Fruit fly (Drosophila melanogaster) whole organism, embryonic: ENCODE results near the gene CG12056.

Source experiments
- Abd-B ChIP-seq: fragments of 200-800 bp; sonication (Bioruptor generic); optimal IDR thresholded peaks from 2 replicates; lab custom pipeline; 2018; ENCODE audit warnings: missing biosample characterization, mild to moderate bottlenecking, missing genetic modification characterization, moderate library complexity
- Aef1 ChIP-seq: fragments of 200-800 bp; sonication (Bioruptor generic); IDR thresholded peaks from 3 replicates; pipeline ENCODE4 v1.3.6; 2022; ENCODE audit warnings: missing biosample characterization, missing genetic modification characterization
- Bdp1 ChIP-seq: fragments of 200-800 bp; sonication (Bioruptor generic); optimal IDR thresholded peaks from 3 replicates; lab custom pipeline; 2016; ENCODE audit warnings: missing biosample characterization, missing genetic modification characterization
- C15 ChIP-seq: fragments of 200-800 bp; sonication (Bioruptor generic); IDR thresholded peaks from 3 replicates; pipeline ENCODE4 v1.3.6; 2022; ENCODE audit warnings: missing biosample characterization, missing genetic modification characterization
- CG10431 ChIP-seq: fragments of 200-800 bp; sonication (Bioruptor generic); optimal IDR thresholded peaks from 3 replicates; lab custom pipeline; 2018; ENCODE audit warnings: missing biosample characterization, mild to moderate bottlenecking, missing genetic modification characterization
- CG10462 ChIP-seq: fragments of 200-800 bp; sonication (Bioruptor generic); optimal IDR thresholded peaks from 2 replicates; lab custom pipeline; 2016; ENCODE audit warnings: missing biosample characterization, missing genetic modification characterization
- CG13123 ChIP-seq: fragments of 200-800 bp; sonication (Bioruptor generic); optimal IDR thresholded peaks from 2 replicates; lab custom pipeline; 2016; ENCODE audit warnings: missing biosample characterization, missing genetic modification characterization
- CG15696 ChIP-seq: fragments of 200-800 bp; sonication (Bioruptor generic); optimal IDR thresholded peaks from 2 replicates; lab custom pipeline; 2019; ENCODE audit warnings: missing biosample characterization, mild to moderate bottlenecking, missing genetic modification characterization, moderate library complexity
- CG1647 ChIP-seq: fragments of 200-800 bp; sonication (Bioruptor generic); optimal IDR thresholded peaks from 3 replicates; lab custom pipeline; 2016; ENCODE audit warnings: missing biosample characterization, missing genetic modification characterization
- CG16779 ChIP-seq: fragments of 200-800 bp; sonication (Bioruptor generic); IDR thresholded peaks from 2 replicates; pipeline ENCODE4 v1.3.6; 2022; ENCODE audit warnings: missing biosample characterization, missing genetic modification characterization
- CG17328 ChIP-seq: fragments of 200-800 bp; sonication (Bioruptor generic); IDR thresholded peaks from 2 replicates; pipeline ENCODE4 v1.3.6; 2022; ENCODE audit warnings: missing biosample characterization, missing genetic modification characterization
- CG18011 ChIP-seq: fragments of 200-800 bp; sonication (Bioruptor generic); optimal IDR thresholded peaks from 2 replicates; lab custom pipeline; 2017; ENCODE audit warnings: missing biosample characterization, missing genetic modification characterization, mild to moderate bottlenecking, moderate library complexity, missing genotype
- CG1832 ChIP-seq: fragments of 200-800 bp; sonication (Bioruptor generic); optimal IDR thresholded peaks from 2 replicates; lab custom pipeline; 2017; ENCODE audit warnings: missing biosample characterization, mild to moderate bottlenecking, missing genetic modification characterization, inconsistent platforms
- CG2199 ChIP-seq: fragments of 200-800 bp; sonication (Bioruptor generic); IDR thresholded peaks from 3 replicates; pipeline ENCODE4 v1.3.6; 2022; ENCODE audit warnings: missing biosample characterization, missing genetic modification characterization
- CG2202 ChIP-seq: fragments of 200-800 bp; sonication (Bioruptor generic); optimal IDR thresholded peaks from 2 replicates; lab custom pipeline; 2018; ENCODE audit warnings: missing biosample characterization, mild to moderate bottlenecking, missing genetic modification characterization
- CG33213 ChIP-seq: fragments of 200-800 bp; sonication (Bioruptor generic); optimal IDR thresholded peaks from 3 replicates; lab custom pipeline; 2016; ENCODE audit warnings: missing biosample characterization, missing genetic modification characterization
- CG3847 ChIP-seq: fragments of 200-800 bp; sonication (Bioruptor generic); IDR thresholded peaks from 2 replicates; pipeline ENCODE4 v1.3.6; 2022; ENCODE audit warnings: missing biosample characterization, missing genetic modification characterization
- CG42726 ChIP-seq: fragments of 200-800 bp; sonication (Bioruptor generic); IDR thresholded peaks from 2 replicates; pipeline ENCODE4 v1.3.6; 2022; ENCODE audit warnings: missing biosample characterization, missing genetic modification characterization; ENCODE audit not compliant: partially characterized antibody
- CG4404 ChIP-seq: fragments of 200-800 bp; sonication (Bioruptor generic); IDR thresholded peaks from 2 replicates; pipeline ENCODE4 v1.3.6; 2022; ENCODE audit warnings: missing biosample characterization, missing genetic modification characterization
- CG4617 ChIP-seq: fragments of 200-800 bp; sonication (Bioruptor generic); optimal IDR thresholded peaks from 3 replicates; lab custom pipeline; 2016; ENCODE audit warnings: missing biosample characterization, missing genetic modification characterization, borderline replicate concordance
- CG4820 ChIP-seq: fragments of 200-800 bp; sonication (Bioruptor generic); optimal IDR thresholded peaks from 3 replicates; lab custom pipeline; 2016; ENCODE audit warnings: missing biosample characterization, missing genetic modification characterization
- CG4854 ChIP-seq: fragments of 200-800 bp; sonication (Bioruptor generic); optimal IDR thresholded peaks from 2 replicates; lab custom pipeline; 2016; ENCODE audit warnings: missing biosample characterization, missing genetic modification characterization, inconsistent platforms
- CG7556 ChIP-seq: fragments of 200-800 bp; sonication (Bioruptor generic); optimal IDR thresholded peaks from 2 replicates; lab custom pipeline; 2017; ENCODE audit warnings: missing biosample characterization, mild to moderate bottlenecking, missing genetic modification characterization
- CG7928 ChIP-seq: fragments of 200-800 bp; sonication (Bioruptor generic); optimal IDR thresholded peaks from 2 replicates; lab custom pipeline; 2017; ENCODE audit warnings: missing biosample characterization, mild to moderate bottlenecking, missing genetic modification characterization
- CG8359 ChIP-seq: fragments of 200-800 bp; sonication (Bioruptor generic); optimal IDR thresholded peaks from 2 replicates; lab custom pipeline; 2017; ENCODE audit warnings: missing biosample characterization, mild to moderate bottlenecking, missing genetic modification characterization, borderline replicate concordance
- CG9215 ChIP-seq: fragments of 200-800 bp; sonication (Bioruptor generic); IDR thresholded peaks from 2 replicates; pipeline ENCODE4 v1.3.6; 2022; ENCODE audit warnings: missing biosample characterization, missing genetic modification characterization
- CG9797 ChIP-seq: fragments of 200-800 bp; sonication (Bioruptor generic); optimal IDR thresholded peaks from 3 replicates; lab custom pipeline; 2018; ENCODE audit warnings: missing biosample characterization, mild to moderate bottlenecking, missing genetic modification characterization
- Dbx ChIP-seq: fragments of 200-800 bp; sonication (Bioruptor generic); IDR thresholded peaks from 3 replicates; pipeline ENCODE4 v1.3.6; 2022; ENCODE audit warnings: missing biosample characterization, missing genetic modification characterization
- Dek ChIP-seq: fragments of 200-800 bp; sonication (Bioruptor generic); optimal IDR thresholded peaks from 3 replicates; lab custom pipeline; 2019; ENCODE audit warnings: missing biosample characterization, mild to moderate bottlenecking, missing genetic modification characterization, moderate library complexity
- Elba2 ChIP-seq: fragments of 200-800 bp; sonication (Bioruptor generic); optimal IDR thresholded peaks from 3 replicates; lab custom pipeline; 2016; ENCODE audit warnings: missing biosample characterization, missing genetic modification characterization
- Ets65A ChIP-seq: fragments of 200-800 bp; sonication (Bioruptor generic); peaks from one replicate; lab custom pipeline; 2016; ENCODE audit warnings: missing biosample characterization, missing genetic modification characterization
- GATAe ChIP-seq: fragments of 200-800 bp; sonication (Bioruptor generic); conservative IDR thresholded peaks from 2 replicates; pipeline ENCODE4 v1.3.6; 2022; ENCODE audit warnings: missing biosample characterization, missing genetic modification characterization
- HmgZ ChIP-seq: fragments of 200-800 bp; sonication (Bioruptor generic); optimal IDR thresholded peaks from 2 replicates; lab custom pipeline; 2018; ENCODE audit warnings: missing biosample characterization, mild to moderate bottlenecking, missing genetic modification characterization
- MESR4 ChIP-seq: fragments of 200-800 bp; sonication (Bioruptor generic); optimal IDR thresholded peaks from 2 replicates; lab custom pipeline; 2018; ENCODE audit warnings: missing biosample characterization, mild to moderate bottlenecking, missing genetic modification characterization, moderate library complexity
- NK7.1 ChIP-seq: fragments of 200-800 bp; sonication (Bioruptor generic); optimal IDR thresholded peaks from 3 replicates; lab custom pipeline; 2016; ENCODE audit warnings: missing biosample characterization, missing genetic modification characterization
- Nf-YB ChIP-seq: fragments of 200-800 bp; sonication (Bioruptor generic); optimal IDR thresholded peaks from 3 replicates; lab custom pipeline; 2019; ENCODE audit warnings: missing biosample characterization, mild to moderate bottlenecking, missing genetic modification characterization, moderate library complexity
- Xrp1 ChIP-seq: fragments of 200-800 bp; sonication (Bioruptor generic); IDR thresholded peaks from 2 replicates; pipeline ENCODE4 v1.3.6; 2022; ENCODE audit warnings: missing biosample characterization, missing genetic modification characterization
- ara ChIP-seq: fragments of 200-800 bp; sonication (Bioruptor generic); IDR thresholded peaks from 2 replicates; pipeline ENCODE4 v1.3.6; 2022; ENCODE audit warnings: missing biosample characterization, missing genetic modification characterization
- az2 ChIP-seq: fragments of 200-800 bp; sonication (Bioruptor generic); optimal IDR thresholded peaks from 3 replicates; lab custom pipeline; 2016; ENCODE audit warnings: missing biosample characterization, missing genetic modification characterization
- bowl ChIP-seq: fragments of 200-800 bp; sonication (Bioruptor generic); IDR thresholded peaks from 2 replicates; pipeline ENCODE4 v1.3.6; 2022; ENCODE audit warnings: missing biosample characterization, missing genetic modification characterization
- ci ChIP-seq: fragments of 200-800 bp; sonication (Bioruptor generic); IDR thresholded peaks from 3 replicates; pipeline ENCODE4 v1.3.6; 2022; ENCODE audit warnings: missing biosample characterization, missing genetic modification characterization
- da ChIP-seq: fragments of 200-800 bp; sonication (Bioruptor generic); optimal IDR thresholded peaks from 2 replicates; lab custom pipeline; 2016; ENCODE audit warnings: missing biosample characterization, missing genetic modification characterization
- disco-r ChIP-seq: fragments of 200-800 bp; sonication (Bioruptor generic); optimal IDR thresholded peaks from 2 replicates; lab custom pipeline; 2016; ENCODE audit warnings: missing biosample characterization, missing genetic modification characterization
- fd102C ChIP-seq: fragments of 200-800 bp; sonication (Bioruptor generic); optimal IDR thresholded peaks from 2 replicates; lab custom pipeline; 2018; ENCODE audit warnings: missing biosample characterization, mild to moderate bottlenecking, missing genetic modification characterization, moderate library complexity
- mam ChIP-seq: fragments of 200-800 bp; sonication (Bioruptor generic); optimal IDR thresholded peaks from 3 replicates; lab custom pipeline; 2016; ENCODE audit warnings: missing biosample characterization, missing genetic modification characterization
- nerfin-1 ChIP-seq: fragments of 200-800 bp; sonication (Bioruptor generic); optimal IDR thresholded peaks from 3 replicates; lab custom pipeline; 2019; ENCODE audit warnings: missing biosample characterization, mild to moderate bottlenecking, missing genetic modification characterization, moderate library complexity
- pb ChIP-seq: fragments of 200-800 bp; sonication (Bioruptor generic); optimal IDR thresholded peaks from 3 replicates; lab custom pipeline; 2016; ENCODE audit warnings: missing biosample characterization, missing genetic modification characterization
- psq ChIP-seq: fragments of 200-800 bp; sonication (Bioruptor generic); optimal IDR thresholded peaks from 2 replicates; lab custom pipeline; 2017; ENCODE audit warnings: missing biosample characterization, missing genetic modification characterization
- ro ChIP-seq: fragments of 200-800 bp; sonication (Bioruptor generic); IDR thresholded peaks from 2 replicates; pipeline ENCODE4 v1.3.6; 2022; ENCODE audit warnings: missing biosample characterization, missing genetic modification characterization
- row ChIP-seq: fragments of 200-800 bp; sonication (Bioruptor generic); IDR thresholded peaks from 3 replicates; pipeline ENCODE4 v1.3.6; 2022; ENCODE audit warnings: missing biosample characterization, missing genetic modification characterization
- sens ChIP-seq: fragments of 200-800 bp; sonication (Bioruptor generic); peaks from one replicate; lab custom pipeline; 2016; ENCODE audit warnings: missing biosample characterization, missing genetic modification characterization
- toy ChIP-seq: fragments of 200-800 bp; sonication (Bioruptor generic); IDR thresholded peaks from 2 replicates; pipeline ENCODE4 v1.3.6; 2022; ENCODE audit warnings: missing biosample characterization, missing genetic modification characterization
- zfh2 ChIP-seq: fragments of 200-800 bp; sonication (Bioruptor generic); optimal IDR thresholded peaks from 2 replicates; lab custom pipeline; 2016; ENCODE audit warnings: missing biosample characterization, missing genetic modification characterization

The CG12056 gene

DNA sequence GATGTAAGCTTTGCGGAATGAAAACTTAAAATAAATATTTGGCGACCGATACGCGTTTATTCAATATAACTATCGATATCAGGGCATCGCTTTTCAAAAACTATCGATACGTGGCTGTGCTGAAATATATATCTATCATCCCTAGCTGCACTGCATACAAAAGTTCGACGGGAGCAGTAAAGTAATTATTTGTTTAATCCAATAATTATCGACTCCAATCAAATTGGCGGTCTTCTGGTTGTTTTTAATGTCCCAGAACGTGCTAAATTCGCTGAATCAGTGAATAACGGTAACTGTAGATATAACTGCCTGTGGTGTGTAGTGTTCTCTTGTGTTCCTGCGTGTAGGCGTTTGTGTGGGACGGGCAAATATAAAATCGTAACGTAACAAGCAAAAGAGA lies 29.4 kb upstream of the CG12056 start, which contains the start of gene mei-P26 (continued):
- TF ChIP-seq Bdp1 (GFP tag; lab: Kevin White, UChicago) (no peak), fd102C (GFP tag; lab: Kevin White, UChicago) (no peak), ci (GFP tag; lab: Robert Waterston, UW) (no peak), CG8359 (GFP tag; lab: Kevin White, UChicago) (no peak), Elba2 (no peak), CG9797 (no peak), sens (no peak), CG4617 (GFP tag; lab: Kevin White, UChicago) (peak; percentile 6), CG4820 (GFP tag; lab: Kevin White, UChicago) (no peak), mam (GFP tag; lab: Kevin White, UChicago) (no peak), da (GFP tag; lab: Kevin White, UChicago) (no peak), GATAe (GFP tag; lab: Robert Waterston, UW) (no peak), CG42726 (GFP tag; lab: Robert Waterston, UW) (peak; percentile 82; the same call in 1 of the 2 replicates), ara (GFP tag; lab: Robert Waterston, UW) (no peak), CG1647 (GFP tag; lab: Kevin White, UChicago) (no peak), CG7928 (GFP tag; lab: Kevin White, UChicago) (no peak), Abd-B (GFP tag; lab: Kevin White, UChicago) (no peak), CG4404 (GFP tag; lab: Robert Waterston, UW) (no peak), CG4854 (GFP tag; lab: Kevin White, UChicago) (no peak), Nf-YB (GFP tag; lab: Kevin White, UChicago) (no peak), row (GFP tag; lab: Robert Waterston, UW) (peak; percentile 49; the same call in 2 of the 3 replicates), bowl (GFP tag; lab: Robert Waterston, UW) (no peak), NK7.1 (GFP tag; lab: Kevin White, UChicago) (no peak), zfh2 (GFP tag; lab: Kevin White, UChicago) (no peak), C15 (no peak), pb (no peak), CG2199 (no peak), psq (GFP tag; lab: Kevin White, UChicago) (no peak), CG10431 (no peak), CG2202 (tag; lab: Kevin White, UChicago) (no peak), CG18011 (GFP tag; lab: Kevin White, UChicago) (no peak), CG3847 (GFP tag; lab: Robert Waterston, UW) (no peak), Dek (tag; lab: Kevin White, UChicago) (no peak), CG15696 (tag; lab: Kevin White, UChicago) (no peak), az2 (no peak), ro (GFP tag; lab: Robert Waterston, UW) (no peak), CG16779 (GFP tag; lab: Robert Waterston, UW) (no peak), Ets65A (GFP tag; lab: Kevin White, UChicago) (no peak), CG9215 (GFP tag; lab: Robert Waterston, UW) (no peak), Dbx (0 out of 3 replicates have a peak, but pooled peaks have one; percentile 5), CG7556 (GFP tag; lab: Kevin White, UChicago) (no peak), CG13123 (GFP tag; lab: Kevin White, UChicago) (no peak), CG10462 (GFP tag; lab: Kevin White, UChicago) (no peak), Xrp1 (GFP tag; lab: Robert Waterston, UW) (no peak), CG17328 (GFP tag; lab: Robert Waterston, UW) (no peak), nerfin-1 (tag; lab: Kevin White, UChicago) (no peak), CG1832 (no peak), CG33213 (no peak), disco-r (GFP tag; lab: Kevin White, UChicago) (no peak), toy (no peak), MESR4 (GFP tag; lab: Kevin White, UChicago) (peak; percentile 73), HmgZ (tag; lab: Kevin White, UChicago) (no peak), Aef1 (GFP tag; lab: Robert Waterston, UW) (no peak)
